Worm (Caenorhabditis elegans) whole organism, L1 larva: Measurements from ENCODE around the gene F54C8.6.

Experiments
- C04F5.9 ChIP-seq: sonication (generic microtip); optimal IDR thresholded peaks from 2 replicates; lab custom pipeline; 2016; ENCODE audit warnings: missing genetic modification characterization, missing compliant biosample characterization
- ama-1 ChIP-seq: fragments of 150-350 bp; optimal IDR thresholded peaks from 2 replicates; lab custom pipeline; 2014
- blmp-1 ChIP-seq: fragments of 150-350 bp; optimal IDR thresholded peaks from 2 replicates; lab custom pipeline; 2014; ENCODE audit warnings: missing biosample characterization, missing genetic modification characterization
- ceh-63 ChIP-seq: fragments of 200-800 bp; sonication (Bioruptor generic); optimal IDR thresholded peaks from 2 replicates; lab custom pipeline; 2018; ENCODE audit warnings: mild to moderate bottlenecking, missing genetic modification characterization, missing compliant biosample characterization
- ceh-8 ChIP-seq: fragments of 200-800 bp; sonication (Bioruptor generic); optimal IDR thresholded peaks from 2 replicates; lab custom pipeline; 2018; ENCODE audit warnings: mild to moderate bottlenecking, missing genetic modification characterization, moderate library complexity, missing compliant biosample characterization
- ces-1 ChIP-seq: fragments of 150-350 bp; optimal IDR thresholded peaks from 2 replicates; lab custom pipeline; 2014; ENCODE audit warnings: missing biosample characterization, missing genetic modification reagents, missing genetic modification characterization
- dpl-1 ChIP-seq, 3 experiments: fragments of 150-350 bp in 2 of 3; sonication (generic microtip) in 1 of 3; optimal IDR thresholded peaks; 2 replicates each; lab custom pipeline; 2014 to 2017; ENCODE audit warnings: missing biosample characterization in 3 of 3, missing genetic modification characterization in 3 of 3, missing genetic modification reagents in 3 of 3
- efl-3 ChIP-seq: fragments of 200-800 bp; sonication (Bioruptor generic); optimal IDR thresholded peaks from 2 replicates; lab custom pipeline; 2018; ENCODE audit warnings: mild to moderate bottlenecking, missing genetic modification characterization, missing compliant biosample characterization
- egl-13 ChIP-seq: sonication (generic microtip); optimal IDR thresholded peaks from 2 replicates; lab custom pipeline; 2016; ENCODE audit warnings: missing genotype, missing genetic modification reagents, missing genetic modification characterization, missing compliant biosample characterization
- elt-3 ChIP-seq, 6 experiments: fragments of 150-350 bp in 1 of 6; sonication (generic microtip); optimal IDR thresholded peaks; 2 replicates each; lab custom pipeline; 2017 to 2018; ENCODE audit warnings: missing biosample characterization in 6 of 6, missing genetic modification characterization in 6 of 6, inconsistent platforms in 1 of 6
- fkh-4 ChIP-seq: sonication (generic microtip); optimal IDR thresholded peaks from 2 replicates; lab custom pipeline; 2016; ENCODE audit warnings: missing compliant biosample characterization, missing genetic modification characterization, borderline replicate concordance
- fos-1 ChIP-seq: fragments of 150-350 bp; optimal IDR thresholded peaks from 2 replicates; lab custom pipeline; 2014; ENCODE audit warnings: missing biosample characterization, missing genetic modification characterization
- grh-1 ChIP-seq: fragments of 200-800 bp; sonication (Bioruptor generic); IDR thresholded peaks from 2 replicates; pipeline ENCODE4 v1.3.6; 2022; ENCODE audit warnings: missing genetic modification reagents, missing genetic modification characterization, missing compliant biosample characterization
- hlh-17 ChIP-seq: fragments of 200-800 bp; sonication (Bioruptor generic); optimal IDR thresholded peaks from 2 replicates; lab custom pipeline; 2018; ENCODE audit warnings: missing genetic modification characterization, mild to moderate bottlenecking, missing compliant biosample characterization, moderate library complexity, borderline replicate concordance
- irx-1 ChIP-seq: sonication (generic microtip); optimal IDR thresholded peaks from 2 replicates; lab custom pipeline; 2016; ENCODE audit warnings: missing genetic modification characterization, missing compliant biosample characterization
- lin-13 ChIP-seq: fragments of 150-350 bp; optimal IDR thresholded peaks from 2 replicates; lab custom pipeline; 2014; ENCODE audit warnings: missing biosample characterization, missing genetic modification reagents, missing genetic modification characterization
- lin-14 ChIP-seq: fragments of 200-800 bp; sonication (Bioruptor generic); optimal IDR thresholded peaks from 2 replicates; lab custom pipeline; 2018; ENCODE audit warnings: mild to moderate bottlenecking, missing genetic modification characterization, moderate library complexity, missing compliant biosample characterization
- lin-15B ChIP-seq: fragments of 150-350 bp; sonication (generic microtip); optimal IDR thresholded peaks from 3 replicates; lab custom pipeline; 2014; ENCODE audit warnings: missing biosample characterization, missing genetic modification characterization
- mab-9 ChIP-seq: fragments of 200-800 bp; sonication (Bioruptor generic); IDR thresholded peaks from 2 replicates; pipeline ENCODE4 v1.3.6; 2022; ENCODE audit warnings: missing genetic modification reagents, missing genetic modification characterization, missing compliant biosample characterization
- mep-1 ChIP-seq: fragments of 150-350 bp; optimal IDR thresholded peaks from 2 replicates; lab custom pipeline; 2014; ENCODE audit warnings: missing biosample characterization, missing genetic modification characterization
- nhr-19 ChIP-seq: fragments of 200-800 bp; sonication (Bioruptor generic); conservative IDR thresholded peaks from 2 replicates; pipeline ENCODE4 v1.3.6; 2022; ENCODE audit warnings: missing genetic modification characterization, missing compliant biosample characterization
- nhr-237 ChIP-seq: fragments of 150-350 bp; optimal IDR thresholded peaks from 2 replicates; lab custom pipeline; 2014; ENCODE audit warnings: missing biosample characterization, missing genetic modification characterization
- nhr-28 ChIP-seq: fragments of 150-350 bp; optimal IDR thresholded peaks from 2 replicates; lab custom pipeline; 2014; ENCODE audit warnings: missing biosample characterization, missing genetic modification characterization
- nhr-47 ChIP-seq: sonication (generic microtip); optimal IDR thresholded peaks from 2 replicates; lab custom pipeline; 2016; ENCODE audit warnings: mild to moderate bottlenecking, missing genetic modification characterization, moderate library complexity, missing compliant biosample characterization
- nhr-77 ChIP-seq: fragments of 150-350 bp; optimal IDR thresholded peaks from 2 replicates; lab custom pipeline; 2014; ENCODE audit warnings: missing biosample characterization, missing genetic modification characterization
- nhr-84 ChIP-seq: sonication (generic microtip); optimal IDR thresholded peaks from 2 replicates; lab custom pipeline; 2017; ENCODE audit warnings: missing biosample characterization, missing genetic modification characterization
- nhr-85 ChIP-seq: sonication (generic microtip); peaks from one replicate; lab custom pipeline; 2016; ENCODE audit warnings: missing genetic modification characterization, inconsistent platforms, missing compliant biosample characterization
- nhr-90 ChIP-seq: sonication (generic microtip); optimal IDR thresholded peaks from 2 replicates; lab custom pipeline; 2016; ENCODE audit warnings: mild to moderate bottlenecking, missing genetic modification characterization, missing compliant biosample characterization; ENCODE audit not compliant: poor library complexity
- pag-3 ChIP-seq: sonication (generic microtip); optimal IDR thresholded peaks from 2 replicates; lab custom pipeline; 2017; ENCODE audit warnings: missing genetic modification characterization, mild to moderate bottlenecking, missing compliant biosample characterization, antibody characterized with exemption, borderline replicate concordance; ENCODE audit not compliant: insufficient read depth
- pqm-1 ChIP-seq: sonication (generic microtip); optimal IDR thresholded peaks from 3 replicates; lab custom pipeline; 2017; ENCODE audit warnings: missing biosample characterization, missing genetic modification characterization
- skn-1 ChIP-seq: fragments of 150-350 bp; optimal IDR thresholded peaks from 2 replicates; lab custom pipeline; 2014; ENCODE audit warnings: missing biosample characterization, missing genetic modification characterization
- snpc-4 ChIP-seq: fragments of 150-350 bp; optimal IDR thresholded peaks from 2 replicates; lab custom pipeline; 2014; ENCODE audit warnings: missing biosample characterization, missing genetic modification characterization
- snu-23 ChIP-seq: sonication (generic microtip); optimal IDR thresholded peaks from 2 replicates; lab custom pipeline; 2016; ENCODE audit warnings: missing genetic modification characterization, missing compliant biosample characterization
- unc-30 ChIP-seq: sonication (generic microtip); optimal IDR thresholded peaks from 2 replicates; lab custom pipeline; 2017; ENCODE audit warnings: missing biosample characterization, missing genetic modification characterization
- unc-62 ChIP-seq: fragments of 150-350 bp; optimal IDR thresholded peaks from 2 replicates; lab custom pipeline; 2014; ENCODE audit warnings: missing biosample characterization, missing genetic modification reagents, missing genetic modification characterization
- unc-98 ChIP-seq: fragments of 200-800 bp; sonication (Bioruptor generic); IDR thresholded peaks from 2 replicates; pipeline ENCODE4 v1.3.6; 2022; ENCODE audit warnings: missing genetic modification characterization, missing compliant biosample characterization
- vab-15 ChIP-seq: sonication (generic microtip); optimal IDR thresholded peaks from 2 replicates; lab custom pipeline; 2017; ENCODE audit warnings: missing genotype, mild to moderate bottlenecking, missing genetic modification characterization, missing compliant biosample characterization
- zag-1 ChIP-seq: fragments of 150-350 bp; optimal IDR thresholded peaks from 2 replicates; lab custom pipeline; 2014; ENCODE audit warnings: missing biosample characterization, missing genetic modification characterization
- zip-4 ChIP-seq: fragments of 200-800 bp; sonication (Bioruptor generic); optimal IDR thresholded peaks from 2 replicates; lab custom pipeline; 2018; ENCODE audit warnings: mild to moderate bottlenecking, missing genetic modification characterization, moderate library complexity, missing compliant biosample characterization
- ztf-11 ChIP-seq, 2 experiments: sonication (generic microtip); optimal IDR thresholded peaks; 2 replicates each; lab custom pipeline; 2016 to 2017; ENCODE audit warnings: missing genetic modification characterization in 2 of 2, missing biosample characterization in 1 of 2, missing compliant biosample characterization in 1 of 2
- ztf-4 ChIP-seq: fragments of 150-350 bp; optimal IDR thresholded peaks from 2 replicates; lab custom pipeline; 2014; ENCODE audit warnings: missing biosample characterization, missing genetic modification characterization

Gene F54C8.6

DNA sequence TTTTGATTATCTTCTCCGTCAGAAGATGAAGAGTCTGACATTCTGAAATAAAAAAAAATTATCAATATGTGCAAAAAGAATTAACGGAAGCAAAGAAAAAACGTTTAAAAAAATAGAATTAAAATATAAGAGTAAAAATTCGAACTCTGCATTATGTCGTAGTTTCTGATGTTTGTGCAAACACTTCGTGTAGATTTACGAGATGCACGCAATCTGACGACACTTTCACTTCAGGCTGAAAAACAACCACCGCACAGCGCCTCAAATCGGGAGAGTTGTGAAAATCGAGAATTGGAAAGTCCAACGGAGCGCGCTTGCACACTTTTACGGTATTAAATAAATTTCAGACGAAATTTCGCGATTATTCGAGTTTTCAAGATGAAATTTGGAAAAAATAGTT lies 43.1 kb downstream of the F54C8.6 start, which contains the start of gene T26G10.1 (continued):
- TF ChIP-seq pqm-1 (no peak), snu-23 (GFP tag; lab: Kevin White, UChicago) (peak; percentile 87), grh-1 (GFP tag; lab: Robert Waterston, UW) (peak; percentile 68), pag-3 (tag; lab: Kevin White, UChicago) (no peak), ceh-8 (GFP tag; lab: Kevin White, UChicago) (peak; percentile 71), snpc-4 (tag; lab: Kevin White, UChicago) (peak; percentile 80), fkh-4 (no peak), vab-15 (tag; lab: Kevin White, UChicago) (no peak), zag-1 (no peak), nhr-90 (peak; percentile 78), irx-1 (tag; lab: Kevin White, UChicago) (peak; percentile 70), elt-3 (tag; optimal IDR thresholded peaks at IDR 0.05; lab: Kevin White, UChicago) (peak in 1 of 6 experiments; percentile 33), nhr-19 (GFP tag; lab: Robert Waterston, UW) (peak; percentile 91), ces-1 (GFP tag; lab: Kevin White, UChicago) (no peak), lin-13 (GFP tag; lab: Kevin White, UChicago) (peak; percentile 48), C04F5.9 (peak; percentile 62), lin-14 (GFP tag; lab: Kevin White, UChicago) (peak; percentile 82), zip-4 (GFP tag; lab: Kevin White, UChicago) (no peak), ceh-63 (GFP tag; lab: Kevin White, UChicago) (no peak), lin-15B (tag; lab: Kevin White, UChicago) (peak; percentile 83), nhr-237 (tag; lab: Kevin White, UChicago) (no peak), nhr-85 (tag; lab: Kevin White, UChicago) (peak; percentile 87), mep-1 (peak; percentile 78), dpl-1 (GFP tag; optimal IDR thresholded peaks at IDR 0.05; lab: Kevin White, UChicago) (peak; percentile 73 to 79 (median 78)), fos-1 (tag; lab: Kevin White, UChicago) (peak; percentile 64), egl-13 (peak; percentile 56), hlh-17 (GFP tag; lab: Kevin White, UChicago) (no peak), unc-62 (GFP tag; lab: Kevin White, UChicago) (no peak), ztf-4 (tag; lab: Kevin White, UChicago) (no peak), blmp-1 (tag; lab: Kevin White, UChicago) (peak; percentile 93), nhr-77 (peak; percentile 34), skn-1 (tag; lab: Kevin White, UChicago) (peak; percentile 48), efl-3 (GFP tag; lab: Kevin White, UChicago) (no peak), ztf-11 (tag; optimal IDR thresholded peaks at IDR 0.05; lab: Kevin White, UChicago) (peak in 1 of 2 experiments; percentile 38)

ce11 chrIII:9401036-9401435 lies 48.7 kb downstream of the F54C8.6 start, which contains the start of gene nlp-48:
TSS of gene nlp-48 (minus strand) at chrIII:9401136.
- TF ChIP-seq unc-30 (tag; lab: Kevin White, UChicago) (no peak), nhr-47 (tag; lab: Kevin White, UChicago) (no peak), nhr-28 (tag; lab: Kevin White, UChicago) (no peak), nhr-90 (no peak), snu-23 (GFP tag; lab: Kevin White, UChicago) (no peak), grh-1 (GFP tag; lab: Robert Waterston, UW) (no peak), ztf-4 (tag; lab: Kevin White, UChicago) (no peak), unc-98 (GFP tag; lab: Robert Waterston, UW) (no peak), dpl-1 (GFP tag; optimal IDR thresholded peaks at IDR 0.05; lab: Kevin White, UChicago) (no peak), mab-9 (GFP tag; lab: Robert Waterston, UW) (no peak), ama-1 (no peak), unc-62 (GFP tag; lab: Kevin White, UChicago) (no peak), blmp-1 (tag; lab: Kevin White, UChicago) (no peak), irx-1 (tag; lab: Kevin White, UChicago) (no peak), nhr-84 (tag; lab: Kevin White, UChicago) (no peak)
